Fruit fly (Drosophila melanogaster) whole organism, adult: ENCODE measurements around the gene Sfp33A4.

Experiments used
- CG11617 ChIP-seq: fragments of 200-800 bp; sonication (Bioruptor generic); optimal IDR thresholded peaks from 2 replicates; lab custom pipeline; 2017; ENCODE audit warnings: mild to moderate bottlenecking, missing biosample characterization, missing genetic modification reagents, missing genetic modification characterization
- CG12768 ChIP-seq: fragments of 200-800 bp; sonication (Bioruptor generic); optimal IDR thresholded peaks from 2 replicates; lab custom pipeline; 2017; ENCODE audit warnings: missing biosample characterization, missing genetic modification characterization, mild to moderate bottlenecking, moderate library complexity, missing genetic modification reagents
- CG14711 ChIP-seq: fragments of 200-800 bp; sonication (Bioruptor generic); optimal IDR thresholded peaks from 2 replicates; lab custom pipeline; 2018; ENCODE audit warnings: missing biosample characterization, mild to moderate bottlenecking, missing genetic modification characterization, moderate library complexity
- CG1620 ChIP-seq: fragments of 200-800 bp; sonication (Bioruptor generic); optimal IDR thresholded peaks from 2 replicates; lab custom pipeline; 2016; ENCODE audit warnings: missing biosample characterization, missing genetic modification characterization
- CG33017 ChIP-seq: fragments of 200-800 bp; sonication (Bioruptor generic); optimal IDR thresholded peaks from 2 replicates; lab custom pipeline; 2018; ENCODE audit warnings: missing biosample characterization, mild to moderate bottlenecking, missing genetic modification characterization, moderate library complexity
- CG5204 ChIP-seq: fragments of 200-800 bp; sonication (Bioruptor generic); optimal IDR thresholded peaks from 2 replicates; lab custom pipeline; 2016; ENCODE audit warnings: missing biosample characterization, missing genetic modification characterization
- CG7045 ChIP-seq: fragments of 200-800 bp; sonication (Bioruptor generic); optimal IDR thresholded peaks from 2 replicates; lab custom pipeline; 2017; ENCODE audit warnings: missing biosample characterization, mild to moderate bottlenecking, missing genetic modification characterization
- CG7101 ChIP-seq: fragments of 200-800 bp; sonication (Bioruptor generic); optimal IDR thresholded peaks from 2 replicates; lab custom pipeline; 2018; ENCODE audit warnings: missing biosample characterization, mild to moderate bottlenecking, missing genetic modification characterization, moderate library complexity
- Clk ChIP-seq: fragments of 200-800 bp; sonication (Bioruptor generic); optimal IDR thresholded peaks from 2 replicates; lab custom pipeline; 2017; ENCODE audit warnings: missing biosample characterization, missing genetic modification characterization
- Crg-1 ChIP-seq: fragments of 200-800 bp; sonication (Bioruptor generic); optimal IDR thresholded peaks from 2 replicates; lab custom pipeline; 2016; ENCODE audit warnings: missing biosample characterization, missing genetic modification characterization
- Hr96 ChIP-seq: fragments of 200-800 bp; sonication (Bioruptor generic); optimal IDR thresholded peaks from 2 replicates; lab custom pipeline; 2016; ENCODE audit warnings: missing biosample characterization, missing genetic modification characterization
- Mnt ChIP-seq: fragments of 200-800 bp; sonication (Bioruptor generic); optimal IDR thresholded peaks from 2 replicates; lab custom pipeline; 2016; ENCODE audit warnings: missing biosample characterization, mild to moderate bottlenecking, missing genetic modification characterization
- bab1 ChIP-seq: fragments of 200-800 bp; sonication (Bioruptor generic); optimal IDR thresholded peaks from 3 replicates; lab custom pipeline; 2019; ENCODE audit warnings: missing biosample characterization, mild to moderate bottlenecking, missing genetic modification characterization, moderate library complexity
- cic ChIP-seq: fragments of 200-800 bp; sonication (Bioruptor generic); optimal IDR thresholded peaks from 2 replicates; lab custom pipeline; 2017; ENCODE audit warnings: missing biosample characterization, mild to moderate bottlenecking, missing genetic modification characterization, moderate library complexity
- cnc ChIP-seq, 2 experiments: fragments of >200 bp; optimal IDR thresholded peaks; 2 replicates each; lab custom pipeline; 2017
- kay ChIP-seq: fragments of 200-800 bp; sonication (Bioruptor generic); peaks from one replicate; lab custom pipeline; 2016; ENCODE audit warnings: missing biosample characterization, missing genetic modification characterization, borderline replicate concordance
- ovo ChIP-seq: fragments of 200-800 bp; sonication (Bioruptor generic); optimal IDR thresholded peaks from 2 replicates; lab custom pipeline; 2016; ENCODE audit warnings: missing biosample characterization, missing genetic modification characterization
- pad ChIP-seq: fragments of 200-800 bp; sonication (Bioruptor generic); optimal IDR thresholded peaks from 3 replicates; lab custom pipeline; 2017; ENCODE audit warnings: missing biosample characterization, missing genetic modification characterization, mild to moderate bottlenecking, moderate library complexity, missing genetic modification reagents
- tj ChIP-seq: fragments of 200-800 bp; sonication (Bioruptor generic); optimal IDR thresholded peaks from 3 replicates; lab custom pipeline; 2017; ENCODE audit warnings: missing biosample characterization, mild to moderate bottlenecking, missing genetic modification characterization, moderate library complexity
- toe ChIP-seq: fragments of 200-800 bp; sonication (Bioruptor generic); optimal IDR thresholded peaks from 2 replicates; lab custom pipeline; 2016; ENCODE audit warnings: missing biosample characterization, missing genetic modification characterization

The Sfp33A4 gene

DNA sequence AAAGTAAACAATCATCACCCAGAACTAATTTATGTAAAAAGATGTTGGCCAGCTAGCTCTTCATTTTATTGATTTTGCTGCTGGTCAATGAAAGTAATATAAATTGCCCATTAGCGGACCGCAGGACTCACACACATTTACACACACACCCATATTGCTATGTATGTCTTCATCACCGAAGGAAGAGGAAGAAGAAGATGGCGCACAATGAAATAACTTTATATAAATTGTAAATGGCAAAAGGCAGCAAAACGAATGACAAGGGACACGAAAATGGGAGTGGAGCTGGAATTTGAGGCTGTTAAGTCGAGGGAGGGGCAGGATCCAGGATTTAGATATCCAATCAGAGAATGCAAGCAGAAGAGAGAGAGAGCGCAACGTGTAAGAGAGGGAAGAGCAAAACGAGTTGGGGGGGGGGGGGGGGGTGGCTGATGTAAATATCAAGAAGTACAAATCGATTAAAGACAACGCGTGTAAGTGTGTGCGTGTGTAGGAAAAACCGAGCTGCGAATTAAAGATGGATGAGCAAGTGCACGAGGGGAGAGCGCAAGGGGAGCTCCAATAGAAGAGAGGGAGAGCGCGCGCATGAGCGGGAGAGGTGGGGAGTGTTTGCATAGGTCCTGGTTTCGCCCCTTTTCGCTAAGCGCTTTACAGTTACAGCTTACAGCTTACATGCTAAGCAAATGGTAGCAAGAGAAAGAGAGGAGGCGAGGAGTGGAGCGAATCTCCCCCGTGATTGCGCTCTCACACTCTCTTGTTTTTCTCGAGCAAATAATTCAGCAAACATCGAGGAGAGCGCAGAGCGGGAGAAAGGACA lies 32.6 kb upstream of the Sfp33A4 start:
- TF ChIP-seq CG5204 (GFP tag; lab: Kevin White, UChicago), result no peak
- TF ChIP-seq CG12768 (GFP tag; lab: Kevin White, UChicago), result no peak
- TF ChIP-seq pad, result peak; percentile 93
- no peak for TF ChIP-seq cnc (optimal IDR thresholded peaks at IDR 0.05; lab: Kevin White, UChicago)

DNA sequence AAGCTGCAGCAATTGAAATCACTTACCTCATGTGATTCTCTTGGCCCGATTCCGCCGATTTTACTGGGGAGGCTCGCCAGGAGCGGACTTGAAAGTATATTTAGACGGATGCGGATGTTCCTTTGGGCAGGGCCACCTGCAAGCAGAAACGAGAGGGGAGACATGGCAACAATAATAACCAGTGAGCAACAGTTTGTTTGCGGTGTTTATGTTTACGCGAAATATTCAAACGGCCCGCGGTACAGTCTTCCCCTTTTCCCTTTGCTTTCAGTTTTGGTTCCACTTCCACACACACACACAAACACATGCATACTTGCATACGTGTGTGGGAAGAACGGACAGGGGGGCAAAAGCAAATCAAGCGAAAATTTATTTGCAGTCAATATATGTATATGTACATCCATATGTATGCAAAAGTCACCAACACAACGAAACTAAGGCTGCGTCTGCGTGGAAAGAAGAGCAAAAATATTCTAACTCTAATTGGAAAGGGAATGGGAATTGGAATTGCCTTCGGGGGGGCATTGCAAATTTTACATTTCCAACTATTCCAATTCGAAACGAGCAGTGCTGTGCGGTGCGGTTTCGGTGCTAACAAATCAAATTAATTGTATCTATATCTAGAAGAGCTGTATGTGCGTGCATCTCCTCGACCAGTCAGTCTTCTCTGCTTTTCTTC lies 30.9 kb upstream of the Sfp33A4 start:
- TF ChIP-seq CG7101 (tag; lab: Kevin White, UChicago), result no peak
- no peak for TF ChIP-seq toe (GFP tag; lab: Kevin White, UChicago)
- TF ChIP-seq Clk, result peak; percentile 14
- peak; percentile 38 for TF ChIP-seq CG5204 (GFP tag; lab: Kevin White, UChicago)
- peak; percentile 81 for TF ChIP-seq pad
- TF ChIP-seq CG14711 (tag; lab: Kevin White, UChicago), result no peak
- no peak for TF ChIP-seq cic (GFP tag; lab: Kevin White, UChicago)

DNA sequence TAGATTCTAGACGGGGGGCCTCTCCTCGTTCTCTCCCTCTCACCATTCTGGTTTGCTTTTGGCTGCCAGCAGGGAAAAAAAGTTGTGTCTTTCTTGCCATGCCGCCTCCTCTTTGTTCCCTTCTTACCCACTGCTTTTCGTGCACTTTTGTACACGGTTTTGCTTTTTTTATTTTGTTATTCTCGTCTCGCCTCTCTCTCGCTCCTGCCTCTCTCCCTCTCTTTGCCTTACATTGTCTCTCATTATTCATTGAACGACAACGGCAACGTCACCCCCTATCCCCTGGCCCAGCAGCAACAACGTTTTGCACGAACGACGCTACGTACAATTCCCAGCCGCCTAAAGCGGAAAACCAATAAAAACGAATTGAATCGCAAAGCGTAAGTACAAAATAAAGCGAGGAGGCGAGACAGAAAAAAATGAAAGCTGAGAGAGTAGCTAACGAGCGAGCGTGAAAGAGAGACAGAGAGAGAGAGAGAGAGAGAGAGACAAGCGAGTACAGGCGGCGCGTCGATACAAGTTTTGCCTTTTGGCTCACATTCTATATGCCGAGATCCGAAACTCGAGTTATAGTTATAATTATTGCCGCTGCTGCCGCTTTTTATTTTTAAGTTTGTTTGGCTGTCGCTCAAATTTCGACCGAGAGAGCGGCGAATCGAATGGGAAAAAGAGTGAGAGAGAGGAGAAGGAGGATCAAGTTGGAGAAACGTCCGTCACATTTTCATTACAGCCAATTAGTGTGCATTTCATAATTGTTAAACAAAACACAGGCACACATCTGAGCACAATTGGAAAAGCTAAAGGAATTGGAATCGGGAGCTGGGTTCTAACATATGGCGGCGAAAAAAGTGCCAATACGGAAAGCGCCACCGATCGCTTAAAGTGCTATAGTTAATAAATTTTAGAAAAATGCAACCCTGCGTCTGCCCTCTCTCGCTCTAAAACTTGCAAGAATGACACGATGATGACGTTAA lies 30.1 kb upstream of the Sfp33A4 start:
- no peak for TF ChIP-seq kay (GFP tag; lab: Kevin White, UChicago)
- no peak for TF ChIP-seq ovo
- peak; percentile 54 for TF ChIP-seq tj
- TF ChIP-seq pad, result peak; percentile 17
- peak; percentile 30 for TF ChIP-seq CG7101 (tag; lab: Kevin White, UChicago)
- TF ChIP-seq toe (GFP tag; lab: Kevin White, UChicago), result peak; percentile 23
- peak; percentile 84 for TF ChIP-seq CG12768 (GFP tag; lab: Kevin White, UChicago)
- peak; percentile 9 for TF ChIP-seq CG11617 (GFP tag; lab: Kevin White, UChicago)
- peak; percentile 69 for TF ChIP-seq CG33017
- peak; percentile 41 for TF ChIP-seq bab1 (GFP tag; lab: Kevin White, UChicago)
- TF ChIP-seq CG5204 (GFP tag; lab: Kevin White, UChicago), result no peak
- peak; percentile 28 for TF ChIP-seq CG14711 (tag; lab: Kevin White, UChicago)
- no peak for TF ChIP-seq CG1620 (GFP tag; lab: Kevin White, UChicago)
- TF ChIP-seq cnc (optimal IDR thresholded peaks at IDR 0.05; lab: Kevin White, UChicago), result no peak
- TF ChIP-seq Crg-1, result no peak
- TF ChIP-seq cic (GFP tag; lab: Kevin White, UChicago), result peak; percentile 93
- peak; percentile 17 for TF ChIP-seq Clk
- peak; percentile 55 for TF ChIP-seq CG7045
- peak; percentile 66 for TF ChIP-seq Hr96 (GFP tag; lab: Kevin White, UChicago)
- peak; percentile 78 for TF ChIP-seq Mnt (GFP tag; lab: Kevin White, UChicago)

DNA sequence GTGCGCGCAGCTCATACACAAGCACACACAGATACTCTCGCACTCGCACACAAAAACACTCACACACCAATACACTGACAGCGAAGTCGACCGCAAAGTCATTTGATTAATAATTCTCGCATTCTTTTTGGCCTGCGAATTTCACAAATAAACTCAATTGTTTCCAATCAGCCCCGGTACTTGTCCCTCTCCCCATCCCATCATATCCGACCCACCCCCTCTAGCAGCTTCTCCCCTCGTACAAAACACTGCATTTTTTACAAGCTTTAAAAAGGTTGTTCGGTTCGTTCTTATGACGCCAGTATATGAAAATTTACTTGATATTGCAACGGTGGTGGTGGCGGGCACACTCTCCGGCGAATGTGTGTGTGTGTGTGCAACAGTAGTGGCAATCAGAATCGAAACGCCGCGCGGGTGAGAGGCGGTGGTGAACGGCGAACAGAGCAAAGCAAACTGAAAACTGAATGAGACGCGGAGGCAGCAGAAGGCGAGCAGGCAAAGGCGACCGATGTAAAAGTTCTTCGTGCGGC lies 29.3 kb upstream of the Sfp33A4 start:
- TF ChIP-seq tj (peak; percentile 44), CG12768 (GFP tag; lab: Kevin White, UChicago) (peak; percentile 49), CG33017 (peak; percentile 15), CG14711 (tag; lab: Kevin White, UChicago) (peak; percentile 5), CG1620 (GFP tag; lab: Kevin White, UChicago) (no peak), pad (peak; percentile 62), Crg-1 (no peak), Hr96 (GFP tag; lab: Kevin White, UChicago) (peak; percentile 43), Clk (peak; percentile 35), bab1 (GFP tag; lab: Kevin White, UChicago) (peak; percentile 22), toe (GFP tag; lab: Kevin White, UChicago) (no peak), cic (GFP tag; lab: Kevin White, UChicago) (peak; percentile 96), Mnt (GFP tag; lab: Kevin White, UChicago) (peak; percentile 56), ovo (peak; percentile 49), CG7101 (tag; lab: Kevin White, UChicago) (peak; percentile 28), kay (GFP tag; lab: Kevin White, UChicago) (peak; percentile 15), CG7045 (no peak), CG5204 (GFP tag; lab: Kevin White, UChicago) (no peak), cnc (optimal IDR thresholded peaks at IDR 0.05; lab: Kevin White, UChicago) (no peak), CG11617 (GFP tag; lab: Kevin White, UChicago) (peak; percentile 23)

DNA sequence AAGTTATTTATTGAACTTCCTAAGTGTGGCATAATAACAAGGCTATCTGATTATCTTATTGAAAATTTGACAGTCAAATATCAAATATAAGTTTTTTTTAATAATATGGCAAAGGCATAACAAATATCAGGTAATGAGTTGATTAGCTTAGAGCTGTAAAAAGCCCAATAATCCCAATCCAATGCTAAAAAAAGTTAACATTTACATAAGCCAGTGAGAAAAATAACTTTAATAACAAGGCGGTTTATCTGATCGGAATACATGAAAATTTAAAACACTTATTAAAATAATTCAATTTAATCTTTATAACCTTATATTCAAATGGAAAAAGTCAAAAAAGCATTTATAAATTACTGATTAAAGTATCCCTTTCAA lies 28.7 kb upstream of the Sfp33A4 start:
- TF ChIP-seq toe (GFP tag; lab: Kevin White, UChicago) (peak; percentile 32), Clk (no peak)
